Worm (Caenorhabditis elegans): ENCODE data around the gene grl-17.

DNA sequence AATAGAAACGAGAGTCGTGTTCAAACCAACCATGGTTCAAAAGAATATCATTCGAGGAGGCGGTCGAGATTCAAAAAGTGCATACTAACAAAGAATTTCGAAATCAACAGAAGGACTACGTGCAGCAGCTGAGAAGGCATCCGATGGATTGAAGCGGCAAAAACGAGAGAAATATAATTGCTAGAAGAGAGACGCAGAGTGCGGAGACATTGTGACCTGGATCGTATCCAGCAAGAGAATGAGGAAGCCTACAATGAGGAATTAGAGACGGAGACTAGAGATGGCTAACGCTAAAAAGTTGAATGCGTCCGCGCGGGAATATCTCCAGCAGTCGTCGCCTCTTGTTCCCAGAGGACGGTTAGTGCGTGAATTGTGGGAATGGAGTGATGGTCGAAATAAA is 46.1 kb upstream of the grl-17 start:
- TF ChIP-seq ceh-19 (GFP tag; optimal IDR thresholded peaks at IDR 0.05): no peak
- no peak for TF ChIP-seq ama-1 (optimal IDR thresholded peaks at IDR 0.05)
- no peak for TF ChIP-seq eyg-1 (tag; optimal IDR thresholded peaks at IDR 0.05)
- no peak for TF ChIP-seq ceh-30 (tag; optimal IDR thresholded peaks at IDR 0.05)
- TF ChIP-seq ceh-2 (tag; optimal IDR thresholded peaks at IDR 0.05): no peak
- TF ChIP-seq pqm-1 (tag; optimal IDR thresholded peaks at IDR 0.05): no peak
- TF ChIP-seq sdc-2 (tag; optimal IDR thresholded peaks at IDR 0.05): no peak
- no peak for TF ChIP-seq ceh-9 (tag; optimal IDR thresholded peaks at IDR 0.05)
- TF ChIP-seq unc-55 (GFP tag; optimal IDR thresholded peaks at IDR 0.05): no peak

All from whole organism, late embryonic.